Fruit fly (Drosophila melanogaster) whole organism, embryonic: ENCODE data around the gene Cdc16.
A peak's percentile ranks its signal among the peaks of the same experiment; 100 is the strongest.

Source experiments
- B-H2 ChIP-seq: fragments of 200-800 bp; sonication (Bioruptor generic); optimal IDR thresholded peaks from 2 replicates; lab custom pipeline; 2018; ENCODE audit warnings: missing biosample characterization, mild to moderate bottlenecking, missing genetic modification characterization
- BEAF-32 ChIP-seq: fragments of 200-800 bp; sonication (Bioruptor generic); optimal IDR thresholded peaks from 3 replicates; lab custom pipeline; 2017; ENCODE audit warnings: missing biosample characterization, missing genetic modification characterization, mild to moderate bottlenecking, moderate library complexity, missing genetic modification reagents
- CG10979 ChIP-seq: fragments of 200-800 bp; sonication (Bioruptor generic); optimal IDR thresholded peaks from 2 replicates; lab custom pipeline; 2018; ENCODE audit warnings: missing biosample characterization, mild to moderate bottlenecking, missing genetic modification characterization, moderate library complexity
- CG11085 ChIP-seq: fragments of 200-800 bp; sonication (Bioruptor generic); IDR thresholded peaks from 2 replicates; pipeline ENCODE4 v1.3.6; 2022; ENCODE audit warnings: missing biosample characterization, missing genetic modification characterization
- CG11093 ChIP-seq: fragments of 200-800 bp; sonication (Bioruptor generic); IDR thresholded peaks from 3 replicates; pipeline ENCODE4 v1.3.6; 2022; ENCODE audit warnings: missing biosample characterization, missing genetic modification characterization
- CG11696 ChIP-seq: fragments of 200-800 bp; sonication (Bioruptor generic); IDR thresholded peaks from 2 replicates; pipeline ENCODE4 v1.3.6; 2022; ENCODE audit warnings: missing biosample characterization, missing genetic modification characterization
- CG12769 ChIP-seq: fragments of 200-800 bp; sonication (Bioruptor generic); optimal IDR thresholded peaks from 2 replicates; lab custom pipeline; 2019; ENCODE audit warnings: missing biosample characterization, mild to moderate bottlenecking, missing genetic modification characterization, moderate library complexity
- CG13775 ChIP-seq: fragments of 200-800 bp; sonication (Bioruptor generic); optimal IDR thresholded peaks from 3 replicates; lab custom pipeline; 2017; ENCODE audit warnings: missing biosample characterization, mild to moderate bottlenecking, missing genetic modification characterization
- CG15696 ChIP-seq: fragments of 200-800 bp; sonication (Bioruptor generic); optimal IDR thresholded peaks from 2 replicates; lab custom pipeline; 2019; ENCODE audit warnings: missing biosample characterization, mild to moderate bottlenecking, missing genetic modification characterization, moderate library complexity
- CG17328 ChIP-seq: fragments of 200-800 bp; sonication (Bioruptor generic); IDR thresholded peaks from 2 replicates; pipeline ENCODE4 v1.3.6; 2022; ENCODE audit warnings: missing biosample characterization, missing genetic modification characterization
- CG2116 ChIP-seq: fragments of 200-800 bp; sonication (Bioruptor generic); optimal IDR thresholded peaks from 3 replicates; lab custom pipeline; 2018; ENCODE audit warnings: missing biosample characterization, mild to moderate bottlenecking, missing genetic modification characterization
- CG2889 ChIP-seq: fragments of 200-800 bp; sonication (Bioruptor generic); IDR thresholded peaks from 3 replicates; pipeline ENCODE4 v1.3.6; 2022; ENCODE audit warnings: missing biosample characterization, missing genetic modification characterization
- CG30403 ChIP-seq: fragments of 200-800 bp; sonication (Bioruptor generic); optimal IDR thresholded peaks from 3 replicates; lab custom pipeline; 2016; ENCODE audit warnings: missing biosample characterization, missing genetic modification characterization
- CG34376 ChIP-seq: fragments of 200-800 bp; sonication (Bioruptor generic); optimal IDR thresholded peaks from 2 replicates; lab custom pipeline; 2018; ENCODE audit warnings: missing biosample characterization, mild to moderate bottlenecking, missing genetic modification characterization
- CG42726 ChIP-seq: fragments of 200-800 bp; sonication (Bioruptor generic); IDR thresholded peaks from 2 replicates; pipeline ENCODE4 v1.3.6; 2022; ENCODE audit warnings: missing biosample characterization, missing genetic modification characterization; ENCODE audit not compliant: partially characterized antibody
- CG6689 ChIP-seq: fragments of 200-800 bp; sonication (Bioruptor generic); IDR thresholded peaks from 2 replicates; pipeline ENCODE4 v1.3.6; 2022; ENCODE audit warnings: missing biosample characterization, missing genetic modification characterization
- CG7271 ChIP-seq: fragments of 200-800 bp; sonication (Bioruptor generic); optimal IDR thresholded peaks from 2 replicates; lab custom pipeline; 2018; ENCODE audit warnings: missing biosample characterization, mild to moderate bottlenecking, missing genetic modification characterization, moderate library complexity
- CG9215 ChIP-seq: fragments of 200-800 bp; sonication (Bioruptor generic); IDR thresholded peaks from 2 replicates; pipeline ENCODE4 v1.3.6; 2022; ENCODE audit warnings: missing biosample characterization, missing genetic modification characterization
- CkIIα-i1 ChIP-seq: fragments of 200-800 bp; sonication (Bioruptor generic); IDR thresholded peaks from 2 replicates; pipeline ENCODE4 v1.3.6; 2022; ENCODE audit warnings: missing biosample characterization, missing genetic modification characterization
- D19A ChIP-seq: fragments of 200-800 bp; optimal IDR thresholded peaks from 3 replicates; lab custom pipeline; 2019; ENCODE audit warnings: missing biosample characterization, mild to moderate bottlenecking, missing genetic modification characterization, moderate library complexity
- Dll ChIP-seq: fragments of 200-800 bp; sonication (Bioruptor generic); IDR thresholded peaks from 4 replicates; pipeline ENCODE4 v1.3.6; 2022; ENCODE audit warnings: missing biosample characterization, missing genetic modification characterization; ENCODE audit not compliant: partially characterized antibody
- E2f2 ChIP-seq: fragments of 200-800 bp; sonication (Bioruptor generic); IDR thresholded peaks from 2 replicates; pipeline ENCODE4 v1.3.6; 2022; ENCODE audit warnings: missing biosample characterization, missing genetic modification characterization
- Elba2 ChIP-seq: fragments of 200-800 bp; sonication (Bioruptor generic); optimal IDR thresholded peaks from 3 replicates; lab custom pipeline; 2016; ENCODE audit warnings: missing biosample characterization, missing genetic modification characterization
- Ets65A ChIP-seq: fragments of 200-800 bp; sonication (Bioruptor generic); peaks from one replicate; lab custom pipeline; 2016; ENCODE audit warnings: missing biosample characterization, missing genetic modification characterization
- Fer3 ChIP-seq: fragments of 200-800 bp; sonication (Bioruptor generic); optimal IDR thresholded peaks from 2 replicates; lab custom pipeline; 2018; ENCODE audit warnings: missing biosample characterization, mild to moderate bottlenecking, missing genetic modification characterization, moderate library complexity
- H15 ChIP-seq: fragments of 200-800 bp; sonication (Bioruptor generic); IDR thresholded peaks from 3 replicates; pipeline ENCODE4 v1.3.6; 2022; ENCODE audit warnings: missing biosample characterization, missing genetic modification characterization
- Lhr ChIP-seq: fragments of 200-800 bp; sonication (Bioruptor generic); optimal IDR thresholded peaks from 3 replicates; lab custom pipeline; 2017; ENCODE audit warnings: mild to moderate bottlenecking, missing biosample characterization, missing genetic modification reagents, missing genetic modification characterization
- Nf-YC ChIP-seq: fragments of 200-800 bp; optimal IDR thresholded peaks from 3 replicates; lab custom pipeline; 2019; ENCODE audit warnings: missing biosample characterization, mild to moderate bottlenecking, missing genetic modification characterization, moderate library complexity
- Sox102F ChIP-seq: fragments of 200-800 bp; sonication (Bioruptor generic); optimal IDR thresholded peaks from 2 replicates; lab custom pipeline; 2018; ENCODE audit warnings: missing biosample characterization, mild to moderate bottlenecking, missing genetic modification characterization, moderate library complexity
- Usf ChIP-seq: fragments of 200-800 bp; sonication (Bioruptor generic); optimal IDR thresholded peaks from 2 replicates; lab custom pipeline; 2017; ENCODE audit warnings: missing genotype, missing biosample characterization, missing genetic modification characterization
- ato ChIP-seq: fragments of 200-800 bp; sonication (Bioruptor generic); IDR thresholded peaks from 2 replicates; pipeline ENCODE4 v1.3.6; 2022; ENCODE audit warnings: missing biosample characterization, missing genetic modification characterization; ENCODE audit not compliant: partially characterized antibody
- az2 ChIP-seq: fragments of 200-800 bp; sonication (Bioruptor generic); optimal IDR thresholded peaks from 3 replicates; lab custom pipeline; 2016; ENCODE audit warnings: missing biosample characterization, missing genetic modification characterization
- bsh ChIP-seq, 2 experiments: fragments of 200-800 bp; sonication (Bioruptor generic); optimal IDR thresholded peaks; 2 replicates each; lab custom pipeline; 2017 to 2018; ENCODE audit warnings: mild to moderate bottlenecking in 2 of 2, missing biosample characterization in 2 of 2, missing genetic modification characterization in 2 of 2, moderate library complexity in 1 of 2
- chinmo ChIP-seq: fragments of 200-800 bp; sonication (Bioruptor generic); IDR thresholded peaks from 4 replicates; pipeline ENCODE4 v1.3.6; 2022; ENCODE audit warnings: missing biosample characterization, missing genetic modification characterization; ENCODE audit not compliant: partially characterized antibody
- cwo ChIP-seq: fragments of 200-800 bp; sonication (Bioruptor generic); optimal IDR thresholded peaks from 3 replicates; lab custom pipeline; 2017; ENCODE audit warnings: missing biosample characterization, missing genetic modification characterization, mild to moderate bottlenecking, moderate library complexity, missing genetic modification reagents
- dmrt99B ChIP-seq: fragments of 200-800 bp; sonication (Bioruptor generic); optimal IDR thresholded peaks from 2 replicates; lab custom pipeline; 2018; ENCODE audit warnings: missing biosample characterization, mild to moderate bottlenecking, missing genetic modification characterization, moderate library complexity
- ewg ChIP-seq: fragments of 200-800 bp; sonication (Bioruptor generic); optimal IDR thresholded peaks from 3 replicates; lab custom pipeline; 2017; ENCODE audit warnings: mild to moderate bottlenecking, missing biosample characterization, missing genetic modification reagents, missing genetic modification characterization
- inv ChIP-seq: fragments of 200-800 bp; sonication (Bioruptor generic); IDR thresholded peaks from 2 replicates; pipeline ENCODE4 v1.3.6; 2022; ENCODE audit warnings: missing biosample characterization, missing genetic modification characterization; ENCODE audit not compliant: partially characterized antibody
- lola ChIP-seq, 3 experiments: fragments of >200 bp in 2 of 3; fragments of 200-800 bp in 1 of 3; sonication (Bioruptor generic) in 1 of 3; optimal IDR thresholded peaks; 2 replicates each; lab custom pipeline; 2017 to 2019; ENCODE audit warnings: missing biosample characterization in 3 of 3, missing genetic modification characterization in 3 of 3, mild to moderate bottlenecking in 1 of 3, moderate library complexity in 1 of 3
- nom ChIP-seq: fragments of 200-800 bp; sonication (Bioruptor generic); optimal IDR thresholded peaks from 2 replicates; lab custom pipeline; 2017; ENCODE audit warnings: missing biosample characterization, missing genetic modification characterization, mild to moderate bottlenecking, moderate library complexity, missing genetic modification reagents
- org-1 ChIP-seq: fragments of 200-800 bp; sonication (Bioruptor generic); optimal IDR thresholded peaks from 2 replicates; lab custom pipeline; 2017; ENCODE audit warnings: missing biosample characterization, missing genetic modification characterization
- pho ChIP-seq: fragments of 200-800 bp; sonication (Bioruptor generic); optimal IDR thresholded peaks from 2 replicates; lab custom pipeline; 2016; ENCODE audit warnings: missing biosample characterization, missing genetic modification characterization
- repo ChIP-seq: fragments of 200-800 bp; sonication (Bioruptor generic); optimal IDR thresholded peaks from 2 replicates; lab custom pipeline; 2016; ENCODE audit warnings: missing biosample characterization, missing genetic modification characterization
- ro ChIP-seq: fragments of 200-800 bp; sonication (Bioruptor generic); IDR thresholded peaks from 2 replicates; pipeline ENCODE4 v1.3.6; 2022; ENCODE audit warnings: missing biosample characterization, missing genetic modification characterization
- row ChIP-seq: fragments of 200-800 bp; sonication (Bioruptor generic); IDR thresholded peaks from 3 replicates; pipeline ENCODE4 v1.3.6; 2022; ENCODE audit warnings: missing biosample characterization, missing genetic modification characterization
- slbo ChIP-seq: fragments of 200-800 bp; sonication (Bioruptor generic); IDR thresholded peaks from 2 replicates; pipeline ENCODE4 v1.3.6; 2022; ENCODE audit warnings: missing biosample characterization, missing genetic modification characterization
- stwl ChIP-seq: fragments of 200-800 bp; sonication (Bioruptor generic); optimal IDR thresholded peaks from 3 replicates; lab custom pipeline; 2018; ENCODE audit warnings: missing biosample characterization, mild to moderate bottlenecking, missing genetic modification characterization, moderate library complexity
- tx ChIP-seq: fragments of 200-800 bp; sonication (Bioruptor generic); optimal IDR thresholded peaks from 2 replicates; lab custom pipeline; 2016; ENCODE audit warnings: missing biosample characterization, missing genetic modification characterization
- vnd ChIP-seq: fragments of 200-800 bp; sonication (Bioruptor generic); IDR thresholded peaks from 3 replicates; pipeline ENCODE4 v1.3.6; 2022; ENCODE audit warnings: missing biosample characterization, missing genetic modification characterization; ENCODE audit not compliant: partially characterized antibody
- z ChIP-seq: fragments of 200-800 bp; sonication (Bioruptor generic); IDR thresholded peaks from 3 replicates; pipeline ENCODE4 v1.3.6; 2022; ENCODE audit warnings: missing biosample characterization, missing genetic modification characterization

The Cdc16 gene

dm6 chr3R:23295360-23295772 is 14.4 kb downstream of the Cdc16 start (continued):
- TF ChIP-seq E2f2 (GFP tag; lab: Robert Waterston, UW) (no peak; the same call in 1 of the 2 replicates), CG2116 (no peak), nom (GFP tag; lab: Kevin White, UChicago) (peak; percentile 85), Usf (GFP tag; lab: Kevin White, UChicago) (no peak), Dll (GFP tag; lab: Robert Waterston, UW) (no peak), row (GFP tag; lab: Robert Waterston, UW) (0 out of 3 replicates have a peak, but pooled peaks have one; percentile 27), CG12769 (tag; lab: Kevin White, UChicago) (peak; percentile 67), CkIIα-i1 (GFP tag; lab: Robert Waterston, UW) (no peak), cwo (GFP tag; lab: Kevin White, UChicago) (no peak), dmrt99B (tag; lab: Kevin White, UChicago) (peak; percentile 42), inv (GFP tag; lab: Robert Waterston, UW) (no peak), CG17328 (peak; percentile 42; the same call in 1 of the 2 replicates), CG34376 (GFP tag; lab: Kevin White, UChicago) (peak; percentile 79), CG42726 (GFP tag; lab: Robert Waterston, UW) (no peak), tx (GFP tag; lab: Kevin White, UChicago) (no peak), ato (GFP tag; lab: Robert Waterston, UW) (peak; percentile 59), ro (no peak), org-1 (GFP tag; lab: Kevin White, UChicago) (no peak), repo (no peak), Nf-YC (tag; lab: Kevin White, UChicago) (peak; percentile 98), lola (GFP tag; optimal IDR thresholded peaks at IDR 0.05; lab: Kevin White, UChicago) (no peak), CG7271 (tag; lab: Kevin White, UChicago) (peak; percentile 58), CG6689 (peak; percentile 25; the same call in 1 of the 2 replicates), Ets65A (GFP tag; lab: Kevin White, UChicago) (no peak), D19A (tag; lab: Kevin White, UChicago) (peak; percentile 8), bsh (GFP tag; optimal IDR thresholded peaks at IDR 0.05; lab: Kevin White, UChicago) (peak; percentile 18 to 64), CG30403 (no peak), vnd (GFP tag; lab: Robert Waterston, UW) (no peak), BEAF-32 (GFP tag; lab: Kevin White, UChicago) (no peak), ewg (GFP tag; lab: Kevin White, UChicago) (peak; percentile 47), CG2889 (no peak), CG15696 (tag; lab: Kevin White, UChicago) (no peak), chinmo (GFP tag; lab: Robert Waterston, UW) (peak; percentile 91; the same call in 3 of the 4 replicates), pho (no peak), CG11696 (GFP tag; lab: Robert Waterston, UW) (no peak), CG9215 (no peak), az2 (GFP tag; lab: Kevin White, UChicago) (no peak), Fer3 (tag; lab: Kevin White, UChicago) (no peak), z (GFP tag; lab: Robert Waterston, UW) (peak; percentile 84), CG10979 (tag; lab: Kevin White, UChicago) (peak; percentile 42), H15 (GFP tag; lab: Robert Waterston, UW) (0 out of 3 replicates have a peak, but pooled peaks have one; percentile 22), slbo (GFP tag; lab: Robert Waterston, UW) (no peak), Elba2 (GFP tag; lab: Kevin White, UChicago) (no peak), CG11085 (GFP tag; lab: Robert Waterston, UW) (no peak), Sox102F (GFP tag; lab: Kevin White, UChicago) (no peak), CG11093 (GFP tag; lab: Robert Waterston, UW) (no peak), Lhr (GFP tag; lab: Kevin White, UChicago) (no peak), stwl (tag; lab: Kevin White, UChicago) (peak; percentile 6), B-H2 (GFP tag; lab: Kevin White, UChicago) (no peak), CG13775 (GFP tag; lab: Kevin White, UChicago) (no peak)
